Fruit fly (Drosophila melanogaster) S2 (cell line): ENCODE data around the gene CG11755.

ENCODE experiments used
- CG8478 ChIP-seq: fragments of >200 bp; optimal IDR thresholded peaks from 2 replicates; lab custom pipeline; 2018
- CTCF ChIP-seq, 2 experiments: fragments of >200 bp; optimal IDR thresholded peaks; 2 replicates each; lab custom pipeline; 2018

- TF ChIP-seq CG8478 (lab: Kevin White, UChicago) = no peak
- no peak for TF ChIP-seq CTCF (optimal IDR thresholded peaks at IDR 0.05; lab: Kevin White, UChicago)
Measured at dm6 chr3R:8650741-8651140, 26.0 kb upstream of the CG11755 start, which contains the start of the genes Mkk4 and SLIRP2.
